Worm (Caenorhabditis elegans) whole organism, L3 larva: ENCODE measurements around the gene R02D5.7.

Experiments used
- egl-27 ChIP-seq: sonication (generic microtip); optimal IDR thresholded peaks from 4 replicates; lab custom pipeline; 2017; ENCODE audit warnings: missing biosample characterization, missing genetic modification reagents, missing genetic modification characterization
- fkh-10 ChIP-seq: sonication (generic microtip); optimal IDR thresholded peaks from 2 replicates; lab custom pipeline; 2017; ENCODE audit warnings: missing biosample characterization, missing genetic modification reagents, missing genetic modification characterization
- mdl-1 ChIP-seq: fragments of 150-350 bp; optimal IDR thresholded peaks from 2 replicates; lab custom pipeline; 2014; ENCODE audit warnings: missing biosample characterization, missing genetic modification characterization
- nfya-1 ChIP-seq: sonication (generic microtip); optimal IDR thresholded peaks from 2 replicates; lab custom pipeline; 2017; ENCODE audit warnings: missing genetic modification characterization, mild to moderate bottlenecking, missing compliant biosample characterization, antibody characterized with exemption, moderate library complexity; ENCODE audit not compliant: insufficient read depth
- nhr-12 ChIP-seq: fragments of 150-350 bp; optimal IDR thresholded peaks from 2 replicates; lab custom pipeline; 2014; ENCODE audit warnings: missing biosample characterization, missing genetic modification characterization
- nhr-237 ChIP-seq: fragments of 150-350 bp; optimal IDR thresholded peaks from 2 replicates; lab custom pipeline; 2014; ENCODE audit warnings: missing biosample characterization, missing genetic modification characterization
- nhr-28 ChIP-seq: fragments of 150-350 bp; optimal IDR thresholded peaks from 2 replicates; lab custom pipeline; 2014; ENCODE audit warnings: missing biosample characterization, missing genetic modification characterization
- skn-1 ChIP-seq: fragments of 150-350 bp; optimal IDR thresholded peaks from 2 replicates; lab custom pipeline; 2014; ENCODE audit warnings: missing biosample characterization, missing genetic modification characterization
- unc-62 ChIP-seq: fragments of 150-350 bp; sonication (generic microtip); optimal IDR thresholded peaks from 4 replicates; lab custom pipeline; 2014; ENCODE audit warnings: missing biosample characterization, missing genetic modification reagents, missing genetic modification characterization

ce11 chrV:14525089-14525488 lies 43.8 kb upstream of the R02D5.7 start, which contains the start of gene hda-1:
- TF ChIP-seq nhr-12, result no peak
- no peak for TF ChIP-seq nhr-28 (tag; lab: Kevin White, UChicago)
- no peak for TF ChIP-seq nfya-1
- TF ChIP-seq unc-62, result no peak
- no peak for TF ChIP-seq nhr-237 (tag; lab: Kevin White, UChicago)
- no peak for TF ChIP-seq skn-1 (tag; lab: Kevin White, UChicago)
- TF ChIP-seq fkh-10, result no peak
- no peak for TF ChIP-seq egl-27 (tag; lab: Kevin White, UChicago)
- no peak for TF ChIP-seq mdl-1 (tag; lab: Kevin White, UChicago)
